Worm (Caenorhabditis elegans) whole organism, young adult: ENCODE measurements around the gene exc-9.
"Not testable (repeated sequence)": the region's sequence is repeated elsewhere in the genome, so short reads cannot be mapped to it uniquely, and the experiment has no call there.

Source experiments
- ets-4 ChIP-seq: fragments of 200-800 bp; sonication (Bioruptor generic); optimal IDR thresholded peaks from 2 replicates; lab custom pipeline; 2018; ENCODE audit warnings: mild to moderate bottlenecking, missing genetic modification characterization, missing compliant biosample characterization
- sdz-38 ChIP-seq: sonication (generic microtip); optimal IDR thresholded peaks from 2 replicates; lab custom pipeline; 2016; ENCODE audit warnings: missing genotype, missing genetic modification characterization, missing compliant biosample characterization

- TF ChIP-seq sdz-38 (tag; lab: Kevin White, UChicago); ets-4 (GFP tag; lab: Kevin White, UChicago): not testable (repeated sequence)
These were observed 7.5 kb upstream of the exc-9 start, which contains the start of gene mcm-3AP for ce11 chrIV:7948290-7948689.
